Fruit fly (Drosophila melanogaster): ENCODE results near the gene E2f1.
A peak's percentile ranks its signal among the peaks of the same experiment; 100 is the strongest.

- TF ChIP-seq Myc (optimal IDR thresholded peaks at IDR 0.05) (no peak), psq (optimal IDR thresholded peaks at IDR 0.05) (peak; percentile 34), h (optimal IDR thresholded peaks at IDR 0.05) (no peak)
These were observed 54.2 kb downstream of the E2f1 start for dm6 chr3R:21606221-21607099.
